Fruit fly (Drosophila melanogaster): ENCODE data around the gene Ubx.

dm6 chr3R:16732387-16732786 lies 1.8 kb downstream of the Ubx start:
- no peak for TF ChIP-seq Mnt (GFP tag; optimal IDR thresholded peaks at IDR 0.05)
- no peak for TF ChIP-seq tj (GFP tag; optimal IDR thresholded peaks at IDR 0.05)
- TF ChIP-seq CG1620 (GFP tag; optimal IDR thresholded peaks at IDR 0.05): no peak
- TF ChIP-seq kay (GFP tag; ENCODE audit: borderline replicate concordance): no peak
- no peak for TF ChIP-seq ovo (GFP tag; optimal IDR thresholded peaks at IDR 0.05)
- no peak for TF ChIP-seq CG11617 (GFP tag; optimal IDR thresholded peaks at IDR 0.05)
